Fruit fly (Drosophila melanogaster): Measurements from ENCODE around the gene Tie.

The Tie gene

dm6 chr3L:4479938-4480337 lies 52.0 kb downstream of the Tie start, which contains the start of gene CG7465:
Gene CG7465, plus strand, starts transcription at chr3L:4480283.
- no peak for TF ChIP-seq CG3919 (GFP tag; optimal IDR thresholded peaks at IDR 0.05)
- no peak for TF ChIP-seq CG9139 (GFP tag; optimal IDR thresholded peaks at IDR 0.05)
- no peak for TF ChIP-seq CG7368 (GFP tag; optimal IDR thresholded peaks at IDR 0.05)
- TF ChIP-seq Met (GFP tag; optimal IDR thresholded peaks at IDR 0.05) = no peak
- no peak for TF ChIP-seq Smox (GFP tag; optimal IDR thresholded peaks at IDR 0.05)
- TF ChIP-seq CG15336 (GFP tag; IDR thresholded peaks at IDR 0.05) = no peak
- no peak for TF ChIP-seq CG4318 (GFP tag; optimal IDR thresholded peaks at IDR 0.05)
- TF ChIP-seq Hr4 (GFP tag; optimal IDR thresholded peaks at IDR 0.05) = no peak
- TF ChIP-seq CG3032 (tag; optimal IDR thresholded peaks at IDR 0.05) = no peak

- no peak for TF ChIP-seq Hr4 (GFP tag; optimal IDR thresholded peaks at IDR 0.05)
- no peak for TF ChIP-seq dsx (GFP tag; optimal IDR thresholded peaks at IDR 0.05; ENCODE audit: poor library complexity, severe bottlenecking)
- TF ChIP-seq CG8632 (GFP tag; optimal IDR thresholded peaks at IDR 0.05) = no peak
- no peak for TF ChIP-seq Hr39 (GFP tag; optimal IDR thresholded peaks at IDR 0.05)
- TF ChIP-seq topi (GFP tag; optimal IDR thresholded peaks at IDR 0.05) = no peak
- no peak for TF ChIP-seq CG32006 (GFP tag; optimal IDR thresholded peaks at IDR 0.05)
- TF ChIP-seq Eip78C (GFP tag) = no peak
- no peak for TF ChIP-seq spab (GFP tag; optimal IDR thresholded peaks at IDR 0.05)
- TF ChIP-seq CG16779 (tag; optimal IDR thresholded peaks at IDR 0.05) = no peak
- no peak for TF ChIP-seq CG8119 (GFP tag; IDR thresholded peaks at IDR 0.05)
Measured at dm6 chr3L:4477656-4478254, 54.2 kb downstream of the Tie start.

dm6 chr3L:4475704-4476103 lies 56.2 kb downstream of the Tie start:
- no peak for TF ChIP-seq topi (GFP tag; optimal IDR thresholded peaks at IDR 0.05)
- no peak for TF ChIP-seq Sox15 (GFP tag; optimal IDR thresholded peaks at IDR 0.05)
- TF ChIP-seq CG8119 (GFP tag; IDR thresholded peaks at IDR 0.05) = 0 out of 3 replicates have a peak, but pooled peaks have one; percentile 2
- TF ChIP-seq lz (GFP tag; optimal IDR thresholded peaks at IDR 0.05) = no peak

DNA sequence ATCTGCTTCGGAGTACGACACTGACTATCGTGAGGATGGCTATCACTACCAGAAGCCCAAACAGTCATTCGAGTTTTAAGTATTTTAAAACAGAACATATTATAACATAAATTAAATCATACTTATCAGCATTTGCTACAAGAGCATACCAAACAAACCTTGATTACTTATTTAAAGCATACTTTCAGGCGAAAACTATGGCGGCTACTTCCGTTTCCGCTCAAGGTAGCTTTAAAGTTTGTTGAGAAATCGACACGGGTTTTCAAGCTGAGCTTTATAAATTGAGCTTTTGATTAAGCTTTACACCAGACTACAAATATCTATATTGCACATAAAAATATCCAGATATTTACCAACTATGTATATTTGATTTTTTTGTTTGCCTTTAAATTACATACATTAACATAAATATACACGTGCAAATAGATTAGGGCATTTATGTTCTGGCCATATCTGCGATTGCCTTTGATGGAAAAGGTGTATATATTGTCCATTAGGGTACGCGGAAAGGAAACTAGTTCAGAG lies 56.9 kb downstream of the Tie start:
- TF ChIP-seq CG8319 (GFP tag; optimal IDR thresholded peaks at IDR 0.05) (peak; percentile 33), vri (GFP tag; optimal IDR thresholded peaks at IDR 0.05) (peak; percentile 4), net (GFP tag; optimal IDR thresholded peaks at IDR 0.05) (peak; percentile 71), CG9139 (GFP tag; optimal IDR thresholded peaks at IDR 0.05) (peak; percentile 40), CG15336 (GFP tag; IDR thresholded peaks at IDR 0.05) (peak; percentile 48; the same call in 1 of the 2 replicates), acj6 (GFP tag; optimal IDR thresholded peaks at IDR 0.05) (peak; percentile 28), eg (GFP tag; IDR thresholded peaks at IDR 0.05) (peak; percentile 83), CG11294 (GFP tag; IDR thresholded peaks at IDR 0.05) (no peak), CG4318 (GFP tag; optimal IDR thresholded peaks at IDR 0.05) (no peak), achi (GFP tag; optimal IDR thresholded peaks at IDR 0.05) (peak; percentile 52), CG10669 (GFP tag; optimal IDR thresholded peaks at IDR 0.05) (peak; percentile 48), Blimp-1 (GFP tag; optimal IDR thresholded peaks at IDR 0.05) (no peak), Hr4 (GFP tag; optimal IDR thresholded peaks at IDR 0.05) (peak; percentile 61), fd85E (GFP tag; optimal IDR thresholded peaks at IDR 0.05) (no peak), CG7368 (GFP tag; optimal IDR thresholded peaks at IDR 0.05) (peak; percentile 36), topi (GFP tag; optimal IDR thresholded peaks at IDR 0.05) (peak; percentile 19), CG32006 (GFP tag; optimal IDR thresholded peaks at IDR 0.05) (peak; percentile 31), CG1621 (tag; optimal IDR thresholded peaks at IDR 0.05) (no peak), ss (GFP tag; optimal IDR thresholded peaks at IDR 0.05) (peak in 1 of 2 experiments; percentile 62), CG6792 (GFP tag; optimal IDR thresholded peaks at IDR 0.05) (peak; percentile 6), CG6808 (GFP tag; optimal IDR thresholded peaks at IDR 0.05) (peak; percentile 14), CG3032 (tag; optimal IDR thresholded peaks at IDR 0.05) (no peak), dac (GFP tag; optimal IDR thresholded peaks at IDR 0.05) (peak; percentile 46), CG3919 (GFP tag; optimal IDR thresholded peaks at IDR 0.05) (peak; percentile 71), Ets96B (tag; optimal IDR thresholded peaks at IDR 0.05) (no peak), svp (GFP tag) (peak; percentile 51), pdm3 (GFP tag; optimal IDR thresholded peaks at IDR 0.05) (peak; percentile 60), salr (GFP tag; optimal IDR thresholded peaks at IDR 0.05) (peak in 1 of 2 experiments; percentile 35), CG31627 (GFP tag; optimal IDR thresholded peaks at IDR 0.05) (no peak), Eip75B (GFP tag; optimal IDR thresholded peaks at IDR 0.05) (peak; percentile 40), Sox102F (GFP tag; optimal IDR thresholded peaks at IDR 0.05) (peak; percentile 16), CG6163 (GFP tag; IDR thresholded peaks at IDR 0.05) (peak; percentile 82), CG10631 (GFP tag; optimal IDR thresholded peaks at IDR 0.05) (no peak)

Data from whole organism, prepupa.